Fruit fly (Drosophila melanogaster) whole organism, embryonic: Measurements from ENCODE around the gene CG46318.

Source experiments
- BEAF-32 ChIP-seq: fragments of 200-800 bp; sonication (Bioruptor generic); optimal IDR thresholded peaks from 3 replicates; lab custom pipeline; 2017; ENCODE audit warnings: missing biosample characterization, missing genetic modification characterization, mild to moderate bottlenecking, moderate library complexity, missing genetic modification reagents
- Blimp-1 ChIP-seq: fragments of 200-800 bp; sonication (Bioruptor generic); optimal IDR thresholded peaks from 3 replicates; lab custom pipeline; 2018; ENCODE audit warnings: missing biosample characterization, missing genetic modification characterization, mild to moderate bottlenecking, moderate library complexity, missing genetic modification reagents
- CG12744 ChIP-seq: fragments of 200-800 bp; sonication (Bioruptor generic); optimal IDR thresholded peaks from 2 replicates; lab custom pipeline; 2016; ENCODE audit warnings: missing biosample characterization, missing genetic modification characterization
- CG1603 ChIP-seq: fragments of 200-800 bp; sonication (Bioruptor generic); optimal IDR thresholded peaks from 2 replicates; lab custom pipeline; 2019; ENCODE audit warnings: missing biosample characterization, mild to moderate bottlenecking, missing genetic modification characterization, moderate library complexity
- CG16863 ChIP-seq: fragments of 200-800 bp; sonication (Bioruptor generic); optimal IDR thresholded peaks from 3 replicates; lab custom pipeline; 2016; ENCODE audit warnings: missing biosample characterization, missing genetic modification characterization
- CG17568 ChIP-seq: fragments of 200-800 bp; sonication (Bioruptor generic); optimal IDR thresholded peaks from 2 replicates; lab custom pipeline; 2018; ENCODE audit warnings: missing biosample characterization, mild to moderate bottlenecking, missing genetic modification characterization, moderate library complexity
- CG2712 ChIP-seq: fragments of 200-800 bp; optimal IDR thresholded peaks from 3 replicates; lab custom pipeline; 2019; ENCODE audit warnings: missing biosample characterization, mild to moderate bottlenecking, missing genetic modification characterization, moderate library complexity
- CG32532 ChIP-seq: fragments of 200-800 bp; sonication (Bioruptor generic); IDR thresholded peaks from 2 replicates; pipeline ENCODE4 v1.3.6; 2022; ENCODE audit warnings: missing biosample characterization, missing genetic modification characterization
- CG4328 ChIP-seq: fragments of 200-800 bp; sonication (Bioruptor generic); optimal IDR thresholded peaks from 3 replicates; lab custom pipeline; 2017; ENCODE audit warnings: missing biosample characterization, missing genetic modification reagents, missing genetic modification characterization
- CG4617 ChIP-seq: fragments of 200-800 bp; sonication (Bioruptor generic); optimal IDR thresholded peaks from 3 replicates; lab custom pipeline; 2016; ENCODE audit warnings: missing biosample characterization, missing genetic modification characterization, borderline replicate concordance
- CG5953 ChIP-seq: fragments of 200-800 bp; sonication (Bioruptor generic); IDR thresholded peaks from 2 replicates; pipeline ENCODE4 v1.3.6; 2022; ENCODE audit warnings: missing biosample characterization, missing genetic modification characterization
- CG6813 ChIP-seq: fragments of 200-800 bp; sonication (Bioruptor generic); optimal IDR thresholded peaks from 2 replicates; lab custom pipeline; 2017; ENCODE audit warnings: missing biosample characterization, missing genetic modification characterization, mild to moderate bottlenecking, moderate library complexity, missing genetic modification reagents
- CG8290 ChIP-seq, 3 experiments: fragments of 200-800 bp; sonication (Bioruptor generic); optimal IDR thresholded peaks; 2 replicates each; lab custom pipeline; 2016 to 2019; ENCODE audit warnings: missing biosample characterization in 3 of 3, missing genetic modification characterization in 3 of 3, mild to moderate bottlenecking in 2 of 3, moderate library complexity in 1 of 3
- CG9932 ChIP-seq: fragments of 200-800 bp; sonication (Bioruptor generic); IDR thresholded peaks from 2 replicates; pipeline ENCODE4 v1.3.6; 2022; ENCODE audit warnings: missing biosample characterization, missing genetic modification characterization
- Dp ChIP-seq: fragments of 200-800 bp; sonication (Bioruptor generic); optimal IDR thresholded peaks from 2 replicates; lab custom pipeline; 2018; ENCODE audit warnings: missing biosample characterization, mild to moderate bottlenecking, missing genetic modification characterization, moderate library complexity
- Dref ChIP-seq: fragments of 200-800 bp; sonication (Bioruptor generic); IDR thresholded peaks from 2 replicates; pipeline ENCODE4 v1.3.6; 2022; ENCODE audit warnings: missing biosample characterization, missing genetic modification characterization
- Hmr ChIP-seq: fragments of 200-800 bp; sonication (Bioruptor generic); optimal IDR thresholded peaks from 3 replicates; lab custom pipeline; 2017; ENCODE audit warnings: mild to moderate bottlenecking, missing biosample characterization, missing genetic modification reagents, missing genetic modification characterization
- Hmx ChIP-seq: fragments of 200-800 bp; sonication (Bioruptor generic); optimal IDR thresholded peaks from 2 replicates; lab custom pipeline; 2016; ENCODE audit warnings: missing biosample characterization, missing genetic modification characterization
- Ptx1 ChIP-seq: fragments of 200-800 bp; sonication (Bioruptor generic); IDR thresholded peaks from 2 replicates; pipeline ENCODE4 v1.3.6; 2022; ENCODE audit warnings: missing biosample characterization, missing genetic modification characterization
- Rx ChIP-seq: fragments of 200-800 bp; sonication (Bioruptor generic); IDR thresholded peaks from 2 replicates; pipeline ENCODE4 v1.3.6; 2022; ENCODE audit warnings: missing biosample characterization, missing genetic modification characterization
- Sry-δ ChIP-seq: fragments of 200-800 bp; sonication (Bioruptor generic); optimal IDR thresholded peaks from 2 replicates; lab custom pipeline; 2016; ENCODE audit warnings: missing biosample characterization, missing genetic modification characterization
- Ssrp ChIP-seq: fragments of 200-800 bp; sonication (Bioruptor generic); optimal IDR thresholded peaks from 2 replicates; lab custom pipeline; 2018; ENCODE audit warnings: missing biosample characterization, mild to moderate bottlenecking, missing genetic modification characterization, moderate library complexity
- btn ChIP-seq: fragments of 200-800 bp; sonication (Bioruptor generic); optimal IDR thresholded peaks from 2 replicates; lab custom pipeline; 2016; ENCODE audit warnings: missing biosample characterization, missing genetic modification characterization
- cg ChIP-seq: fragments of 200-800 bp; sonication (Bioruptor generic); optimal IDR thresholded peaks from 3 replicates; lab custom pipeline; 2019; ENCODE audit warnings: missing biosample characterization, mild to moderate bottlenecking, missing genetic modification characterization, moderate library complexity
- chif ChIP-seq, 2 experiments: fragments of 200-800 bp; sonication (Bioruptor generic); optimal IDR thresholded peaks; 3 replicates each; lab custom pipeline; 2016; ENCODE audit warnings: missing biosample characterization in 2 of 2, missing genetic modification characterization in 2 of 2
- en ChIP-seq: fragments of 200-800 bp; sonication (Bioruptor generic); optimal IDR thresholded peaks from 2 replicates; lab custom pipeline; 2016; ENCODE audit warnings: missing biosample characterization, missing genetic modification characterization
- ewg ChIP-seq: fragments of 200-800 bp; sonication (Bioruptor generic); optimal IDR thresholded peaks from 3 replicates; lab custom pipeline; 2017; ENCODE audit warnings: mild to moderate bottlenecking, missing biosample characterization, missing genetic modification reagents, missing genetic modification characterization
- fd102C ChIP-seq: fragments of 200-800 bp; sonication (Bioruptor generic); optimal IDR thresholded peaks from 2 replicates; lab custom pipeline; 2018; ENCODE audit warnings: missing biosample characterization, mild to moderate bottlenecking, missing genetic modification characterization, moderate library complexity
- fu2 ChIP-seq: fragments of 200-800 bp; sonication (Bioruptor generic); optimal IDR thresholded peaks from 2 replicates; lab custom pipeline; 2016; ENCODE audit warnings: missing biosample characterization, missing genetic modification characterization
- gcm ChIP-seq: fragments of 200-800 bp; sonication (Bioruptor generic); optimal IDR thresholded peaks from 2 replicates; lab custom pipeline; 2019; ENCODE audit warnings: missing biosample characterization, mild to moderate bottlenecking, missing genetic modification characterization, moderate library complexity
- gfzf ChIP-seq: fragments of 200-800 bp; sonication (Bioruptor generic); optimal IDR thresholded peaks from 2 replicates; lab custom pipeline; 2016; ENCODE audit warnings: missing biosample characterization, mild to moderate bottlenecking, missing genetic modification characterization, moderate library complexity
- kah ChIP-seq: fragments of 200-800 bp; sonication (Bioruptor generic); optimal IDR thresholded peaks from 2 replicates; lab custom pipeline; 2018; ENCODE audit warnings: missing biosample characterization, mild to moderate bottlenecking, missing genetic modification characterization
- mld ChIP-seq: fragments of 200-800 bp; sonication (Bioruptor generic); IDR thresholded peaks from 3 replicates; pipeline ENCODE4 v1.3.6; 2022; ENCODE audit warnings: missing biosample characterization, missing genetic modification characterization; ENCODE audit not compliant: partially characterized antibody
- nmo ChIP-seq: fragments of 200-800 bp; sonication (Bioruptor generic); optimal IDR thresholded peaks from 2 replicates; lab custom pipeline; 2018; ENCODE audit warnings: missing biosample characterization, mild to moderate bottlenecking, missing genetic modification characterization, moderate library complexity
- odd ChIP-seq: fragments of 200-800 bp; sonication (Bioruptor generic); optimal IDR thresholded peaks from 2 replicates; lab custom pipeline; 2017; ENCODE audit warnings: missing biosample characterization, mild to moderate bottlenecking, missing genetic modification characterization
- p53 ChIP-seq: fragments of 200-800 bp; sonication (Bioruptor generic); optimal IDR thresholded peaks from 2 replicates; lab custom pipeline; 2016; ENCODE audit warnings: missing biosample characterization, missing genetic modification characterization
- prd ChIP-seq, 3 experiments: fragments of >200 bp in 2 of 3; fragments of 200-800 bp in 1 of 3; sonication (Bioruptor generic) in 1 of 3; optimal IDR thresholded peaks in 2 of 3; IDR thresholded peaks in 1 of 3; 2 replicates in 2 of 3; 3 replicates in 1 of 3; pipeline versions ENCODE4 v1.3.6 to Lab custom; 2017 to 2022; ENCODE audit warnings: missing biosample characterization in 1 of 3, missing genetic modification characterization in 1 of 3
- pros ChIP-seq: fragments of 200-800 bp; sonication (Bioruptor generic); optimal IDR thresholded peaks from 3 replicates; lab custom pipeline; 2019; ENCODE audit warnings: missing biosample characterization, mild to moderate bottlenecking, missing genetic modification characterization, moderate library complexity
- pzg ChIP-seq: fragments of 200-800 bp; sonication (Bioruptor generic); optimal IDR thresholded peaks from 3 replicates; lab custom pipeline; 2018; ENCODE audit warnings: missing biosample characterization, mild to moderate bottlenecking, missing genetic modification characterization, moderate library complexity
- ranshi ChIP-seq: fragments of 200-800 bp; sonication (Bioruptor generic); IDR thresholded peaks from 2 replicates; pipeline ENCODE4 v1.3.6; 2022; ENCODE audit warnings: missing biosample characterization, missing genetic modification characterization
- sisA ChIP-seq: fragments of 200-800 bp; sonication (Bioruptor generic); IDR thresholded peaks from 2 replicates; pipeline ENCODE4 v1.3.6; 2022; ENCODE audit warnings: missing biosample characterization, missing genetic modification characterization
- usp ChIP-seq: fragments of >200 bp; optimal IDR thresholded peaks from 2 replicates; lab custom pipeline; 2017; ENCODE audit warnings: missing biosample characterization, missing genetic modification characterization
- wdn ChIP-seq: fragments of 200-800 bp; sonication (Bioruptor generic); IDR thresholded peaks from 2 replicates; pipeline ENCODE4 v1.3.6; 2022; ENCODE audit warnings: missing biosample characterization, missing genetic modification characterization

CG46318 gene

DNA sequence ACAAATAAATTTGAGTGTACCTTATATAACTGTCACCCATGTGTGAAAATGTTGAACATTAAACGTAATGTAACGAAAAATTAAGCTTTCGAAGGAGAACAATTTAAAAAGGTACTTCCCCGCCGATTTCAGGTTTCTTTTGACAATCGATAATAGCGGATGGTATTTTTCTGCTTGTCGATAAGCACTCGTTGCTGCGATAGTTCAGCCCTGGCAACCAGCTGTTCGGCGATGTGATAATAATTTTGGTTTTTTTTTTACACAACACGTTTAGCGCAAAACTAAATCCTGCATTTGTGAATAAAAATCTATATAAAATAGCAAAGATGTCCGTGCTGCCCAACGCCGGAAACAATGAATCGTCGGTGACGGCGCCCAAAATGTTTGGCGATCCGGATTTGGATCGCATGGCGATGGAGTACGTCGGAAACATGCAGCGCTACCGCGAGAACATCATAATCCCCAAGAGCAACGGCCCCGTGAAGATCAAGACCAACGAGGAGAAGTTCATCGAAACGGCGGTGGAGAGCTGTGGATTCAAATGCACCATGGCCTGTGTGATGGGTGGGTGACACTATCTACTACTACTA, 12.7 kb upstream of the CG46318 start, which contains the start of gene CG31229 (continued):
- TF ChIP-seq mld (GFP tag; lab: Robert Waterston, UW) (0 out of 3 replicates have a peak, but pooled peaks have one; percentile 39), fu2 (GFP tag; lab: Kevin White, UChicago) (no peak), ranshi (GFP tag; lab: Robert Waterston, UW) (no peak), CG32532 (no peak), BEAF-32 (GFP tag; lab: Kevin White, UChicago) (peak; percentile 57), prd (optimal IDR thresholded peaks at IDR 0.05; lab: Kevin White, UChicago) (no peak), prd (GFP tag; IDR thresholded peaks at IDR 0.05; lab: Robert Waterston, UW) (no peak), Ptx1 (no peak), pzg (peak; percentile 65), Dref (GFP tag; lab: Robert Waterston, UW) (peak; percentile 86), CG1603 (tag; lab: Kevin White, UChicago) (peak; percentile 23), CG12744 (GFP tag; lab: Kevin White, UChicago) (no peak), Rx (GFP tag; lab: Robert Waterston, UW) (no peak), chif (GFP tag; optimal IDR thresholded peaks at IDR 0.05; lab: Kevin White, UChicago) (no peak), CG16863 (GFP tag; lab: Kevin White, UChicago) (no peak), en (no peak), kah (GFP tag; lab: Kevin White, UChicago) (peak; percentile 63), Hmx (no peak), CG4328 (no peak), Ssrp (tag; lab: Kevin White, UChicago) (no peak), fd102C (GFP tag; lab: Kevin White, UChicago) (no peak), gfzf (peak; percentile 47), cg (GFP tag; lab: Kevin White, UChicago) (no peak), Blimp-1 (GFP tag; lab: Kevin White, UChicago) (no peak), CG2712 (tag; lab: Kevin White, UChicago) (no peak), nmo (GFP tag; lab: Kevin White, UChicago) (peak; percentile 8), wdn (GFP tag; lab: Robert Waterston, UW) (no peak), Dp (GFP tag; lab: Kevin White, UChicago) (peak; percentile 85), CG9932 (GFP tag; lab: Robert Waterston, UW) (no peak), CG6813 (GFP tag; lab: Kevin White, UChicago) (no peak), usp (GFP tag; lab: Kevin White, UChicago) (no peak), p53 (no peak), sisA (GFP tag; lab: Robert Waterston, UW) (no peak), btn (GFP tag; lab: Kevin White, UChicago) (no peak), CG4617 (GFP tag; lab: Kevin White, UChicago) (peak; percentile 41), CG8290 (GFP tag; optimal IDR thresholded peaks at IDR 0.05; lab: Kevin White, UChicago) (no peak), CG8290 (tag; optimal IDR thresholded peaks at IDR 0.05; lab: Kevin White, UChicago) (no peak), Sry-δ (GFP tag; lab: Kevin White, UChicago) (peak; percentile 62), ewg (GFP tag; lab: Kevin White, UChicago) (no peak), Hmr (GFP tag; lab: Kevin White, UChicago) (no peak), odd (GFP tag; lab: Kevin White, UChicago) (no peak), CG17568 (GFP tag; lab: Kevin White, UChicago) (no peak), CG5953 (no peak), gcm (GFP tag; lab: Kevin White, UChicago) (no peak), pros (no peak)
- TF ChIP-seq, all 482 proteins: peak for 52
